Worm (Caenorhabditis elegans) whole organism, L1 larva: ENCODE data around the gene srbc-65.

Experiments used
- isw-1 ChIP-seq: fragments of 200-800 bp; sonication (Bioruptor generic); IDR thresholded peaks from 2 replicates; pipeline ENCODE4 v1.3.6; 2022; ENCODE audit warnings: missing genetic modification characterization, missing compliant biosample characterization
- lin-13 ChIP-seq: fragments of 150-350 bp; optimal IDR thresholded peaks from 2 replicates; lab custom pipeline; 2014; ENCODE audit warnings: missing biosample characterization, missing genetic modification reagents, missing genetic modification characterization
- nhr-77 ChIP-seq: fragments of 150-350 bp; optimal IDR thresholded peaks from 2 replicates; lab custom pipeline; 2014; ENCODE audit warnings: missing biosample characterization, missing genetic modification characterization
- rnt-1 ChIP-seq: sonication (generic microtip); optimal IDR thresholded peaks from 2 replicates; lab custom pipeline; 2016; ENCODE audit warnings: mild to moderate bottlenecking, missing genetic modification characterization, moderate library complexity, missing compliant biosample characterization
- snpc-4 ChIP-seq: fragments of 150-350 bp; optimal IDR thresholded peaks from 2 replicates; lab custom pipeline; 2014; ENCODE audit warnings: missing biosample characterization, missing genetic modification characterization
- xbp-1 ChIP-seq: sonication (generic microtip); optimal IDR thresholded peaks from 2 replicates; lab custom pipeline; 2016; ENCODE audit warnings: missing genetic modification characterization, missing compliant biosample characterization

DNA sequence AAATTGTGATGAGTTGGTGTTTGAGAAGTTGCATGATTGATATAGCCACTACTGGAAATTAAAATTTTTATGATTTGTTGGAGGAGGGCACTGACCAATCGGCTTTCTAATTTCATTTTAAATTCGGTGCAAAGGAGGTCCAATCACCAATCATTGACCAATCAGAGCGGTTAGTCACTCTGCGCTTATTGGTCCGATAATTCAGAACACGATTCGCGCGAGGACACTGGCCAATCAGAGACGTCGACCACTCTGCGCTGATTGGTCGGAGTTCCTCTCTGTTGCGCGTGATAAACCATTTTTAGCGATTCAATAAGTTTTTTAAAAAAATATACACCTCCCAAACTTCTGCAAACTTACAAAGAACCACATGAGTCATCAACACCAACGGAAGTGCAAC lies 49.1 kb downstream of the srbc-65 start:
- no peak for TF ChIP-seq rnt-1 (tag; lab: Kevin White, UChicago)
- no peak for TF ChIP-seq isw-1
- no peak for TF ChIP-seq snpc-4 (tag; lab: Kevin White, UChicago)
- TF ChIP-seq lin-13 (GFP tag; lab: Kevin White, UChicago) = no peak
- no peak for TF ChIP-seq xbp-1
- no peak for TF ChIP-seq nhr-77 (tag; lab: Kevin White, UChicago)
